Fruit fly (Drosophila melanogaster): Measurements from ENCODE around the gene Cap-D3.
A peak's percentile ranks its signal among the peaks of the same experiment; 100 is the strongest.

Gene Cap-D3

DNA sequence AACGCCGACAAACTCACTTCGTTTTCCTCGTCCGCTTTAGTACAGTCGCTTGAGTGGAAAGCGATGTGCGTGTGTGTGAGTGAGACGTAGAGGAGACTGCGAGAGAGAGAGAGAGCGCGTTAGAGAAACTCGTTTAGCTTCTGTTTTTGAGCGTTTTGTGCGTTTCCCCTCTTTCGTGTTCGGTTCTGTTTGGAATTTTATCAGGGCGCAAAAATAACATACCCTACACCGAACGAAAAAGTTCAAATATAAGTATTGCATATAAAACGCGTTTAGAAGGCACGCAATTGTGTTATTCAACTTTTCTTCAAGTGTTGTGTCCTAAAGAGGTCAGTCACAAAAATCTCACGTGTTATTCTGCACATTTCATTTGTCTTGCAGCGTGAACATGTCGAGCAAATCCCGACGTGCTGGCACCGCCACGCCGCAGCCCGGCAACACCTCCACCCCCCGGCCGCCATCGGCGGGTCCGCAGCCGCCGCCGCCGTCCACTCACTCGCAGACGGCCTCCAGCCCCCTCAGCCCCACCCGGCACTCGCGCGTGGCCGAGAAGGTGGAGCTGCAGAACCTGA lies 17.3 kb downstream of the Cap-D3 start:
- peak; percentile 20 for TF ChIP-seq CG17801 (GFP tag; optimal IDR thresholded peaks at IDR 0.05; ENCODE audit: partially characterized antibody)

DNA sequence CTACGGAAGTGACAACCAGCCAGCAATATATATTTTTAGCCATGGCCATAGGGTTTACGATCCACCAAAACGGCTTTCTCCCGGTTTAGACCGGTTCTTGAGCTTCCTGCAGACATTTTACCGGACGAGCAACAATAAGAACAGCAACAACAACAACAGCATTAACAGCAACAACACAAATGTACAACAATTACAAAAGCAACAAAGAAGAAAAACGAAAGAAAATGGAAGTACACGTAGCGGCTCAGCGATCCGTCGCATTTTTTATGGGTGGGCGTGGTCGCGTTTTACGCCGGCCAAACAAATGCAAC lies 20.5 kb downstream of the Cap-D3 start:
- no peak for TF ChIP-seq CG17801 (GFP tag; optimal IDR thresholded peaks at IDR 0.05; ENCODE audit: partially characterized antibody)

DNA sequence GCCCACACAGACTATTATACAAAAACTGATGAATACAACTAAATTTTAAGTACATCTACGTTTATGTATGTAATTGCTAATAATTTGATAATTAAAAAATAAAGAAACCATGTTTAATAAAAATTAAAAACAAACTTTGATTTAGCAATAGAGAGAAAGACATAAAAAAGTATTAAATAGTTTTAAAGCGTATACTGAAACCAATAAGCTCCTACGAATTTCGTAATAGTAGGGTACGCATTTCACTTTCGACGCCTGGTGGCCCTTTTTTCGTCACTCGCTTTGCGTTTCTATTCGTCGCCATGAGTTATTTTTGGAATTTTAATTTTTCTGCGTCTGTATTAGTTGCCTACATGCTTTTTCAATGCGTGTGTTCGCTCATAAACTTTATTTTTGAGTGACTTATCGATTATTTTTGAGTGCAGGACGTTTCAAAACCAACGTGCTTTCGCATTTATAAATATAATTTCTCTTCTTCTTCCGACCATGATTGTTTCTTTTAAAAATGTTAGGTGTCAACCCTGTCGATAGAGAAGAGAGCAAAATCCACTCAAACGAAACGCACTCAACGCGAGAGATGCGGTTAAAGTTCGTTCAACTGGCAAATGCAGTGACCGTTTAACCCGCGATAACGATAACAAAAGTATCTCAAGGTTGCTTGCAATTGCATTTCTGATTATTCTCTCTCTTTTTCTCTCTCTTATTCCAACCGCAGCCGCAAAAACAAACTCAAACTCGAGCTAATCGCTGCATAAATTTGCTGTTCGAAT lies 21.0 kb downstream of the Cap-D3 start, which contains the start of gene Oscillin:
Oscillin (plus strand) TSS at position 569 of the 770 bp plus-strand sequence.
- TF ChIP-seq CG17801 (GFP tag; optimal IDR thresholded peaks at IDR 0.05; ENCODE audit: partially characterized antibody): peak; percentile 53

DNA sequence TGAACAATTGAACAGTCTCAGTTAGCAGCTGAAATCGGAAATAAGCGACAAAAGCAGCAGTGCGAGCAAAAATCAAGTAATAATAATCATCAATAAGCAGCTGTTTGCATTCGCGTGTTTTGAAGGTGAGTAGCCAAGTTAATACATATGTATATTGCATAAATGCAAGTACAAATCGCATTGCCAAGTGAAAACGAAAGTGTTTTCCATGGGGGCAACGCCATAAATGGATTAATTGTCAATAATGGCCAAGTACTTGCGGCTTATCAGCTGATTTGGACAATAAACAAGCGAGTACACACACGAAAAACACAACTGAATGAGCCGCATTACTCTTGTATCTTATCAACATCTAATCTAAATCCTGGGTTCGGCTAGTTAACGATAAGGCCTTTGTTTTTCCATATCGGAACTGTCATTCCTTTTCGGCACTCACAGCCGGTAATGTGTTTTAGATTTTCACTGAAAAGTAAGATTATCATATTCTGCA lies 21.6 kb downstream of the Cap-D3 start:
- TF ChIP-seq CG17801 (GFP tag; optimal IDR thresholded peaks at IDR 0.05; ENCODE audit: partially characterized antibody): peak; percentile 37

DNA sequence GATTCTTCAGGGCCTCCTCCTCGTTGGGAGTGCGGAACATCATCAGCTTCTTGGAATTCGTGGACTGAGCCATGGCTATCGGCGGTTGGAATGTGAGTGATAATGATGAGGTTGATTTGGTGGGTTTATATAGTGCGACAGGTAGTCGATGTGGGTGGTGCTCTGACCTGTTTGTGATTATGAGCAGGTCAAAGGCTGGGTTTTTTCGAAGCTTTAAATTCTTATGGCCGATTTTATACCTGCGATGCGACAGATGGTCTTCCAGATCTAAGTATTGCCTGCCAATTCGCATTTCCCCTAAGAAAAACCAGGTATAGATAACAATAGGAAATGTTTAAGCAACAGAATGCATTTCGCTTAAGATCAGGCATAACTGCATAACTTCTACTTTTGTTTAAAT lies 25.0 kb downstream of the Cap-D3 start, which contains the start of gene CG14014:
CG14014 (minus strand) TSS at position 101 of the 400 bp plus-strand sequence.
- no peak for TF ChIP-seq CG17801 (GFP tag; optimal IDR thresholded peaks at IDR 0.05; ENCODE audit: partially characterized antibody)

DNA sequence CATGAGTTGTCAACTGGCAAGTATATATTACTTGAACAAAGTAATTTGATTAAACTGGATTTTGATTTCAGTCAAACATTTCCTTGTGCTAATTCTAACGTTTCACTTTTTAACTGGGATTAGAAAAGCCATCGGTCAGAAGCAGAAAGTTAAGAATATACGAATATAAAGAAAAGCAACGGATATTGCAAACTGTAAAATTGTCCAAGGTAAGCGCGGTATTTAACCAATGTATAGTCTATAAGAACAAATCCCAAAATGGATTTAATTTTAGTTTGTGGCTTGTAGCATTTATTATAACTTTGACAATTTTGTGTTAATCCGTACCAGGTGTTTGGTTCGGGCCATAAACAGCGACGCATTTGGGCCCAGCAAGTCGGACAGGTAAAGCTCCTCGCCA lies 25.8 kb downstream of the Cap-D3 start, which contains the start of gene CG18269:
CG18269 (plus strand) TSS at position 301 of the 400 bp plus-strand sequence.
- TF ChIP-seq CG17801 (GFP tag; optimal IDR thresholded peaks at IDR 0.05; ENCODE audit: partially characterized antibody): no peak

DNA sequence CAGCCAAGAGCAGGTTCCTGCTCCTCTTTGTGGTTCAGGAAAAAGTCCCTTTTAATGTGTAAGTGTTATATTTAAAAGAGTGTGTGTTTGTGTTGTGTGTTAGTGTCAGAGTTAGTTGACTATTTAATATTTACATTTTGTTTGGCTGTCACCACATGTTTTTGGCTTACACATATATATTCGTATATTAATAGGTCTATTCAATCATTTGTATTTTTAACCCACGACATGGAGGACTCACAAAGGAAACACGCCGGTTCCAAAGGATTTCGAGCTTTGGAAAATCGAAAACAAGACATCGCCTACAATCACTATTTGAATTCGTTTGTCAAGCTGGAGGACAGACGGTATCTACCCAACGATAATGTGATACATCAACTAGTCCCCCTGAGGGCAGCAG lies 28.0 kb downstream of the Cap-D3 start, which contains the start of the genes CG14013 and CG14017:
CG14013 (minus strand) TSS at position 101 of the 400 bp plus-strand sequence.
CG14017 (plus strand) TSS at position 148 of the 400 bp plus-strand sequence.
- no peak for TF ChIP-seq CG17801 (GFP tag; optimal IDR thresholded peaks at IDR 0.05; ENCODE audit: partially characterized antibody)

DNA sequence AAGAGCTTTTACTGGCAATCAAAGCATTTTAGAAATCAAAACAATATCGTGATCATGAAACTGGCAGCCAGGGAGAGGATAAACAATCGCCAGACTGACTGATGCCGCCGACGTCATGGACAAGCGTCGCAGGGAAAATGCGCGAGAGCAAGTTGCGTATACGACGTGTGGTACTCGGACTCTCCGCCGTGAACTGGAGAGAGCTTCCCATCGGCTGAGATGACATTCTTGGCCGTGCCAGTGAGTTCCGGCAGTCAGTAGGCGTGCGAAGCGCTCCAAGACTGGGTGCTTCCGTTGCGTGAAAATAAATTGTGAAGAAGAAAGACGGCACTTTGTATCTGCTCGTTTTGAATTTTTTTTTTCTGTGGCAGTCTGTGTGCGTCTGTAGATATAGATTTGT lies 29.1 kb downstream of the Cap-D3 start, which contains the start of gene GluRIIA:
GluRIIA (plus strand) TSS at position 255 of the 400 bp plus-strand sequence.
- TF ChIP-seq CG17801 (GFP tag; optimal IDR thresholded peaks at IDR 0.05; ENCODE audit: partially characterized antibody): no peak

DNA sequence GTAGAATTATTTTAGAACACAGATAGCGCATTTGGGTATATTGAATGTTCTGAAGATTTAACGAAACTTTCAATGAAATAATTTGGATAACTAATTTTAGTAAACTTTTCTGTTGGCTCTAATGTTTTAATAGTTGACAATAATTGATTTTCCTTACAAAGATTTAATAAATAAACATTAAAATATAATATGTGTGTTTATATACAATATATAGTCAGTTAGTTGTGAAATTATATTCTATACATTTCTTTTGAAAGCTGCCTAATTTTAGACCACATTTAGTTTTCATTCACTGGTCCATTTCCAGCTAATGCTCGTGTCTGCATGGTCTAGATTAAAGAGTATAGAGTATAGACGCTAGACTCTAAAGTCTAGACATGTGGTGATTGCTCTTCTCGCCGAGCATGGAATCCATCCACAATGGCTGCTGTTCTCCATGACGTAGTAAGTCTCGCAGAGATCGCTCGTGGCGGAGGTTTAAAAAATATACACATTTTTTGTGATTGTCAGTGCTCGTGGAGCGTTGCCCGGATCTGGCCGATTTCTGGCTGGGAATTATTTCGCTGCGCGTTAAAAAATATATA lies 33.2 kb downstream of the Cap-D3 start, which contains the start of gene GluRIIB:
GluRIIB (plus strand) TSS at position 534 of the 584 bp plus-strand sequence.
- TF ChIP-seq CG17801 (GFP tag; optimal IDR thresholded peaks at IDR 0.05; ENCODE audit: partially characterized antibody): no peak

DNA sequence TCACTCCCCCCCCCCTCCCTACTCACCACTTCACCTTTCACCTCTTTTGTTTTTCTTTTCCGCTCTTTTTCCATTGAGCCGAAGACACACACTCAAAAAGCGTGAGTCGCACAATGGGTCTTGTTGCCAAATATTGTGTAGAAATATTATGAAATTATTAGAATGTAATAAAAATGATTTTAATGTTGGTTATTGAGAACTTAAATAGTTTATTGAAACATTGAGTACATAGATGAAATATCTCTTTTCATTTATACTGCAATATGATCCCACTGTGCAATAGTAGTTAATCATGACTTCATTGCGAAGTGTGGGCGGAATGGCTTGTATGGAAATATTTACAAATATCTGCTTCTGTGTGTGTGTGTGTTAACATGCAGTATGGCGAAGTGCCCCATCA lies 41.4 kb downstream of the Cap-D3 start:
- no peak for TF ChIP-seq CG17801 (GFP tag; optimal IDR thresholded peaks at IDR 0.05; ENCODE audit: partially characterized antibody)

DNA sequence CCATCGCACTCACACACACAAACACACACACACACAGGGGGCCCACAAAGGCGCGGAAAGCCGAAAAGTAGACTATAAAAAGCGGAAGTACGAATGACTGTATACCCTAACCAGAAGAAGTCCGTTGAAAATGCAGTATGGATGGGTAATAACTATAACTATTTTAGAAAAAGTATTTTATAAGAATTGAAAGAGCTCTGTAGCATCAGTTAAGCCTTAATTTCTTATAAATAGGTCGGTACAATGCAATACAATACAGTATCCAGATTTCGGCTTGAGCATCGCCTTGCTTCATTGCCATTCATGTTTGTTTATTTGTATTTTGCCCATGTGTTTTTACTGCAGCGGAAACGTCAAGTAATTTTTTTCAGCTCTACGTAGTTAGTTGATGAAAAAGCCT lies 43.8 kb downstream of the Cap-D3 start:
- no peak for TF ChIP-seq CG17801 (GFP tag; optimal IDR thresholded peaks at IDR 0.05; ENCODE audit: partially characterized antibody)

DNA sequence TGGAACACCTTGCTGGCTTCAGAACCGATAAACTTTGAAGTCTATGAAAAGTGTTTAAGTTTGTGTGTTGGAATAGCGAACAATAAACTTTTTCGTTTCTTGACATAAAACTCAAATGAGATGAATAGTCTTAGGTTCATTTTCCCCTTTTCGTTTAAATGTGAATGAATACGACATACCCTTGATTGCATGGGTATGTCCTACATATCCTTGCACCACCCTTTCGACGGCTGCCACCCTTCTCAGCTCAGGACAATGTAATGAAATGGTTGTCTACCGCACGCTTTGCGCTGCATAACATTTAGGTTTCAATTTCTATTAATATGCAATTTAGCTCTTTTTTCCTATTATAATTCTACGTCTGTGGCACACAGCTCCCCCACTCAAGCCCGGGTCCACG lies 55.3 kb downstream of the Cap-D3 start, which contains the start of gene CG14011:
CG14011 (minus strand) TSS at position 101 of the 400 bp plus-strand sequence.
- no peak for TF ChIP-seq CG17801 (GFP tag; optimal IDR thresholded peaks at IDR 0.05; ENCODE audit: partially characterized antibody)
